Worm (Caenorhabditis elegans): Measurements from ENCODE around the gene scl-7.

The scl-7 gene

DNA sequence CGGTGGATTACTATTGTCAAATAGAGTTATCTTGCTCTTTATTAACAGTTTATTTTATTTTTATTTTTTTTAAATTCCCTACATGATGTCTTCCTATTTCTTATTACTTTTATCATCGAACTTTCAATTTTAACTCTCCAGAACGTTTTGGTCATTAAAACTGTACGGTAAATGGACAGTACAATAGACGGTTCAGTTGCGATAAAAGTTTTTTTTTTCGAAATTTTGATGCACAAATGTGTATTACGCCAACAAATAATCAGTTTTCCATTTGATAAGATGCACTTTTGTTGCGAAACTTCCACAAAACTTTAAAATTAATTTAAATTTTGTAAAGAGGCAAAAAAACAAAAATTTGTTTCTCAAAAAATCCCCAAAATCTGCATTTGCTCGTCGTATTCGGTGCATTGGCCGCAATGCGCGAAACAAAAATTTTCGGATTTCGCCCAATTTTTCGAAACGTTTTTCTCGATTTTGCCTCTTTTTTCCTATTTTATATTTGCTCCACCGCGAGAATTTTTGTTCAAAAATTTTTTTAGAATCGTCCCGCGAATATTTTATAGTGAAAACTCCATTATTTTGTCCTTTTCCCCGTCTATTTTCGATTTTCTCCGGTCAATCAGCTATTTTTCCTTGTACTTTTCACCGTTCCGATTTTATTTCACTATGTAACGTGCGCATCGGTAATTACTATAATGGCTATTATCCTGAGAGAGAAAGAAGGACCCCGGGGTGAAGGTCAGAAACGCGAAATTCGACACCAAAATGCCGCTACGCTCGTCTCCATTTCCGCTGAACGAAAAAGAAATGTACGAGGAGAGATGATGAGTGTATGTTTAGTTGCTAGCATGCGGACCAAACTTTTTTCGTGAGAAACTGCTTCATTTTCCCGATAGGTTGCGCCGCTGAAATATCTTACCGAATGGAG lies 41.2 kb upstream of the scl-7 start (continued):
- TF ChIP-seq swsn-7 (tag; optimal IDR thresholded peaks at IDR 0.05) (no peak), nhr-76 (tag; optimal IDR thresholded peaks at IDR 0.05) (no peak)

DNA sequence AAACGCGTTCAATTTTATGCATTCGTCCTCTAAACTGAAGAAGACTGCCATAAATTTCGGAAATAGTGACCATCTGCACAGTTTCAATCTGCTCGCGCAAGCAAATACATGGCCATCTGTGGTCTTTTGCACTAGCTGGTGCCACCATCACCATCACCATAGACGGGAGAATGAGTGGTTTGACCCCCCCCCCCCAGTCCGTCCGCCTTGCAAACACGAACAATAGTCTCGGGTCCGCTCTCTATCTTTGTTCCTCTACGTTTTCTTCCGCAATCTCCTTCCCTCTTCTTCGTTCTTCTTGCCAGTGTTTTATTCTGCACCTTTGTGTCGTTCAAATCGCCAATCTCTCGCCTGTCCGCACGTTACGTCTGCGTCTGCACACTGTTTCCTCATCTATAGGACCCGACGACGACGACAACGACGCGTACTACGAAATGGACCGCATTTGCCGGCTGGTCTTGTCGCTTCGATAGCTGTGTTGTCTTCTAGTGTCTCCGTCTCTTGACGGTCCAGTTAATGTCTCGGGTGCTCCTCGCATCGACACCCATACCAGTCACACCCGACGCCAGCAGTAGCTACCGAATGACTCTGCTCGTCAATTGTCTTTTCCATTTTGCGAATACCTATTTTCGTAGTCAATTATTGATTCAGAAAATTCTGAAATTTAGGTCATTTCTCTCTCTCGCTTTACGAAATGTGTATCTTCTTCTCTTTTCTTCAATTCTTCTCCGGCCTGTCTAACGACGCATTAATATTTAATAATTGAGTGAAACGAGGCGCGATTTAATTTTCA lies 40.4 kb upstream of the scl-7 start:
- TF ChIP-seq nhr-12 (tag; optimal IDR thresholded peaks at IDR 0.05) = no peak
- TF ChIP-seq unc-62 (GFP tag; optimal IDR thresholded peaks at IDR 0.05) = no peak
- TF ChIP-seq snu-23 (GFP tag; optimal IDR thresholded peaks at IDR 0.05) = peak; percentile 21
- no peak for TF ChIP-seq aly-2 (tag; optimal IDR thresholded peaks at IDR 0.05)
- TF ChIP-seq ceh-63 (GFP tag; optimal IDR thresholded peaks at IDR 0.05) = no peak
- no peak for TF ChIP-seq fkh-8 (tag; optimal IDR thresholded peaks at IDR 0.05)
- TF ChIP-seq fos-1 (tag; optimal IDR thresholded peaks at IDR 0.05) = no peak
- peak in 1 of 2 experiments; percentile 3 for TF ChIP-seq efl-1 (optimal IDR thresholded peaks at IDR 0.05)
- peak in 1 of 2 experiments; percentile 77 for TF ChIP-seq efl-1 (GFP tag; optimal IDR thresholded peaks at IDR 0.05 in 1 of 2)
- no peak for TF ChIP-seq fkh-4 (tag; optimal IDR thresholded peaks at IDR 0.05; ENCODE audit: borderline replicate concordance)
- no peak for TF ChIP-seq alr-1 (tag; optimal IDR thresholded peaks at IDR 0.05; ENCODE audit: borderline replicate concordance)
- no peak for TF ChIP-seq unc-86 (tag; optimal IDR thresholded peaks at IDR 0.05)
- TF ChIP-seq lsy-2 (tag; optimal IDR thresholded peaks at IDR 0.05) = peak in 1 of 2 experiments; percentile 11
- TF ChIP-seq isw-1 (GFP tag; IDR thresholded peaks at IDR 0.05) = no peak
- TF ChIP-seq blmp-1 (tag; optimal IDR thresholded peaks at IDR 0.05) = peak; percentile 32
- peak; percentile 21 for TF ChIP-seq rnt-1 (tag; optimal IDR thresholded peaks at IDR 0.05)
- TF ChIP-seq hlh-4 (tag; optimal IDR thresholded peaks at IDR 0.05) = no peak
- no peak for TF ChIP-seq unc-130 (tag; optimal IDR thresholded peaks at IDR 0.05)
- peak; percentile 74 for TF ChIP-seq nhr-85 (tag)
- peak; percentile 3 for TF ChIP-seq C16A3.4 (tag; optimal IDR thresholded peaks at IDR 0.05)
- no peak for TF ChIP-seq sox-4 (tag; optimal IDR thresholded peaks at IDR 0.05)
- no peak for TF ChIP-seq nhr-28 (tag; optimal IDR thresholded peaks at IDR 0.05)
- TF ChIP-seq irx-1 (tag; optimal IDR thresholded peaks at IDR 0.05) = no peak
- no peak for TF ChIP-seq skn-1 (tag; optimal IDR thresholded peaks at IDR 0.05)
- no peak for TF ChIP-seq sup-37 (GFP tag; optimal IDR thresholded peaks at IDR 0.05)
- no peak for TF ChIP-seq ets-5 (GFP tag; IDR thresholded peaks at IDR 0.05)
- no peak for TF ChIP-seq zip-4 (GFP tag; optimal IDR thresholded peaks at IDR 0.05)
- no peak for TF ChIP-seq hlh-17 (GFP tag; optimal IDR thresholded peaks at IDR 0.05; ENCODE audit: borderline replicate concordance)
- peak; percentile 22 for TF ChIP-seq swsn-7 (tag; optimal IDR thresholded peaks at IDR 0.05)
- TF ChIP-seq aha-1 (tag; optimal IDR thresholded peaks at IDR 0.05) = no peak
- no peak; the same call in 1 of the 2 replicates for TF ChIP-seq nhr-19 (GFP tag; conservative IDR thresholded peaks at IDR 0.05)
- no peak for TF ChIP-seq vab-15 (tag; optimal IDR thresholded peaks at IDR 0.05)
- TF ChIP-seq ces-1 (GFP tag; optimal IDR thresholded peaks at IDR 0.05) = no peak
- no peak for TF ChIP-seq lin-39 (tag; optimal IDR thresholded peaks at IDR 0.05)
- no peak for TF ChIP-seq mef-2 (tag; optimal IDR thresholded peaks at IDR 0.05)
- TF ChIP-seq ceh-82 (tag; optimal IDR thresholded peaks at IDR 0.05) = peak in 1 of 3 experiments; percentile 42
- TF ChIP-seq Y116A8C.19 (tag; optimal IDR thresholded peaks at IDR 0.05; ENCODE audit: borderline replicate concordance) = no peak
- peak; percentile 82 for TF ChIP-seq lin-14 (GFP tag; optimal IDR thresholded peaks at IDR 0.05)
- TF ChIP-seq ztf-4 (tag; optimal IDR thresholded peaks at IDR 0.05) = no peak
- no peak for TF ChIP-seq ceh-8 (GFP tag; optimal IDR thresholded peaks at IDR 0.05)
- no peak for TF ChIP-seq ama-1 (optimal IDR thresholded peaks at IDR 0.05)
- no peak for TF ChIP-seq pqm-1 (tag; optimal IDR thresholded peaks at IDR 0.05)
- TF ChIP-seq unc-30 (tag; optimal IDR thresholded peaks at IDR 0.05) = no peak
- peak; percentile 8 for TF ChIP-seq dsc-1 (tag; optimal IDR thresholded peaks at IDR 0.05)
- TF ChIP-seq nhr-20 (tag; optimal IDR thresholded peaks at IDR 0.05) = no peak
- peak in 1 of 2 experiments; percentile 17 for TF ChIP-seq ztf-11 (tag; optimal IDR thresholded peaks at IDR 0.05)
- peak; percentile 22 for TF ChIP-seq nhr-47 (tag; optimal IDR thresholded peaks at IDR 0.05)

Data from whole organism, L1 larva.